Worm (Caenorhabditis elegans): Measurements from ENCODE around the gene F49C12.9.

DNA sequence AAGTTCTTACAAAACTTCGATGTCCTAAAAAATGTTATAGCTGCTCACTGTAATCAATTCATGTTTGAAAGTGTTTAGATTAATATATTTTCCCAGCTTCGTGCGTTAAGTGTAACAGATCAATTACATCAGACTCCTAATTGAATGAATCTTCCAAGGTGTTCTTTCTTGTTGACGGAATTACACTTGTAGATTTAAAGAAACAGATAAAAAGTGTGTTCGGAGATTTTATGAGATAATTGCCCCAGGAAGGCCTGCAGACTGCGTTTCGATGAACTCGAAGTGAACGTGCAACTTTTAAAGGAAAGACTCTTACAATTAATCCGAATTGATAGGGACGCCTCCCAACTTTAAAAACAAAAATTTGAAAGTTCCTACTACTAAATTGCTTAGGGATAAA, 26.4 kb downstream of the F49C12.9 start:
- TF ChIP-seq him-1 (tag; optimal IDR thresholded peaks at IDR 0.05) (no peak), dao-5 (tag; optimal IDR thresholded peaks at IDR 0.05) (no peak), W03F9.2 (tag; optimal IDR thresholded peaks at IDR 0.05) (no peak)
